Fruit fly (Drosophila melanogaster) whole organism, adult: Measurements from ENCODE around the gene CG12171.

ENCODE experiments used
- CG11617 ChIP-seq: fragments of 200-800 bp; sonication (Bioruptor generic); optimal IDR thresholded peaks from 2 replicates; lab custom pipeline; 2017; ENCODE audit warnings: mild to moderate bottlenecking, missing biosample characterization, missing genetic modification reagents, missing genetic modification characterization
- CG12768 ChIP-seq: fragments of 200-800 bp; sonication (Bioruptor generic); optimal IDR thresholded peaks from 2 replicates; lab custom pipeline; 2017; ENCODE audit warnings: missing biosample characterization, missing genetic modification characterization, mild to moderate bottlenecking, moderate library complexity, missing genetic modification reagents
- CG14711 ChIP-seq: fragments of 200-800 bp; sonication (Bioruptor generic); optimal IDR thresholded peaks from 2 replicates; lab custom pipeline; 2018; ENCODE audit warnings: missing biosample characterization, mild to moderate bottlenecking, missing genetic modification characterization, moderate library complexity
- CG1620 ChIP-seq: fragments of 200-800 bp; sonication (Bioruptor generic); optimal IDR thresholded peaks from 2 replicates; lab custom pipeline; 2016; ENCODE audit warnings: missing biosample characterization, missing genetic modification characterization
- CG33017 ChIP-seq: fragments of 200-800 bp; sonication (Bioruptor generic); optimal IDR thresholded peaks from 2 replicates; lab custom pipeline; 2018; ENCODE audit warnings: missing biosample characterization, mild to moderate bottlenecking, missing genetic modification characterization, moderate library complexity
- CG5204 ChIP-seq: fragments of 200-800 bp; sonication (Bioruptor generic); optimal IDR thresholded peaks from 2 replicates; lab custom pipeline; 2016; ENCODE audit warnings: missing biosample characterization, missing genetic modification characterization
- CG7045 ChIP-seq: fragments of 200-800 bp; sonication (Bioruptor generic); optimal IDR thresholded peaks from 2 replicates; lab custom pipeline; 2017; ENCODE audit warnings: missing biosample characterization, mild to moderate bottlenecking, missing genetic modification characterization
- CG7101 ChIP-seq: fragments of 200-800 bp; sonication (Bioruptor generic); optimal IDR thresholded peaks from 2 replicates; lab custom pipeline; 2018; ENCODE audit warnings: missing biosample characterization, mild to moderate bottlenecking, missing genetic modification characterization, moderate library complexity
- Clk ChIP-seq: fragments of 200-800 bp; sonication (Bioruptor generic); optimal IDR thresholded peaks from 2 replicates; lab custom pipeline; 2017; ENCODE audit warnings: missing biosample characterization, missing genetic modification characterization
- Crg-1 ChIP-seq: fragments of 200-800 bp; sonication (Bioruptor generic); optimal IDR thresholded peaks from 2 replicates; lab custom pipeline; 2016; ENCODE audit warnings: missing biosample characterization, missing genetic modification characterization
- Hr96 ChIP-seq: fragments of 200-800 bp; sonication (Bioruptor generic); optimal IDR thresholded peaks from 2 replicates; lab custom pipeline; 2016; ENCODE audit warnings: missing biosample characterization, missing genetic modification characterization
- Mnt ChIP-seq: fragments of 200-800 bp; sonication (Bioruptor generic); optimal IDR thresholded peaks from 2 replicates; lab custom pipeline; 2016; ENCODE audit warnings: missing biosample characterization, mild to moderate bottlenecking, missing genetic modification characterization
- bab1 ChIP-seq: fragments of 200-800 bp; sonication (Bioruptor generic); optimal IDR thresholded peaks from 3 replicates; lab custom pipeline; 2019; ENCODE audit warnings: missing biosample characterization, mild to moderate bottlenecking, missing genetic modification characterization, moderate library complexity
- cic ChIP-seq: fragments of 200-800 bp; sonication (Bioruptor generic); optimal IDR thresholded peaks from 2 replicates; lab custom pipeline; 2017; ENCODE audit warnings: missing biosample characterization, mild to moderate bottlenecking, missing genetic modification characterization, moderate library complexity
- cnc ChIP-seq, 2 experiments: fragments of >200 bp; optimal IDR thresholded peaks; 2 replicates each; lab custom pipeline; 2017
- kay ChIP-seq: fragments of 200-800 bp; sonication (Bioruptor generic); peaks from one replicate; lab custom pipeline; 2016; ENCODE audit warnings: missing biosample characterization, missing genetic modification characterization, borderline replicate concordance
- ovo ChIP-seq: fragments of 200-800 bp; sonication (Bioruptor generic); optimal IDR thresholded peaks from 2 replicates; lab custom pipeline; 2016; ENCODE audit warnings: missing biosample characterization, missing genetic modification characterization
- pad ChIP-seq: fragments of 200-800 bp; sonication (Bioruptor generic); optimal IDR thresholded peaks from 3 replicates; lab custom pipeline; 2017; ENCODE audit warnings: missing biosample characterization, missing genetic modification characterization, mild to moderate bottlenecking, moderate library complexity, missing genetic modification reagents
- tj ChIP-seq: fragments of 200-800 bp; sonication (Bioruptor generic); optimal IDR thresholded peaks from 3 replicates; lab custom pipeline; 2017; ENCODE audit warnings: missing biosample characterization, mild to moderate bottlenecking, missing genetic modification characterization, moderate library complexity
- toe ChIP-seq: fragments of 200-800 bp; sonication (Bioruptor generic); optimal IDR thresholded peaks from 2 replicates; lab custom pipeline; 2016; ENCODE audit warnings: missing biosample characterization, missing genetic modification characterization

The CG12171 gene

dm6 chr3R:5668928-5669739, 35.7 kb downstream of the CG12171 start, which contains the start of the genes Xe7 and Atg17:
Gene Xe7 (minus strand): TSS chr3R:5669334.
Gene Atg17 (plus strand): TSS chr3R:5669713.
- TF ChIP-seq CG1620 (GFP tag; lab: Kevin White, UChicago): peak; percentile 96
- TF ChIP-seq toe (GFP tag; lab: Kevin White, UChicago): peak; percentile 98
- TF ChIP-seq CG5204: peak; percentile 97
- peak; percentile 79 for TF ChIP-seq pad (GFP tag; lab: Kevin White, UChicago)
- peak; percentile 51 for TF ChIP-seq kay
- peak; percentile 92 for TF ChIP-seq CG11617 (GFP tag; lab: Kevin White, UChicago)
- TF ChIP-seq Hr96: peak; percentile 94
- TF ChIP-seq Crg-1 (GFP tag; lab: Kevin White, UChicago): peak; percentile 94
- peak; percentile 90 for TF ChIP-seq CG14711 (tag; lab: Kevin White, UChicago)
- TF ChIP-seq Clk: peak; percentile 88
- TF ChIP-seq ovo (GFP tag; lab: Kevin White, UChicago): peak; percentile 91
- peak; percentile 92 for TF ChIP-seq CG7045 (GFP tag; lab: Kevin White, UChicago)
- TF ChIP-seq cic: peak; percentile 29
- peak; percentile 93 for TF ChIP-seq CG7101 (tag; lab: Kevin White, UChicago)
- TF ChIP-seq CG12768 (GFP tag; lab: Kevin White, UChicago): peak; percentile 95
- peak; percentile 84 for TF ChIP-seq bab1 (GFP tag; lab: Kevin White, UChicago)
- TF ChIP-seq Mnt (GFP tag; lab: Kevin White, UChicago): peak; percentile 86
- TF ChIP-seq tj (GFP tag; lab: Kevin White, UChicago): peak; percentile 59
- TF ChIP-seq CG33017 (tag; lab: Kevin White, UChicago): peak; percentile 89
- peak in 1 of 2 experiments; percentile 57 for TF ChIP-seq cnc (optimal IDR thresholded peaks at IDR 0.05; lab: Kevin White, UChicago)

DNA sequence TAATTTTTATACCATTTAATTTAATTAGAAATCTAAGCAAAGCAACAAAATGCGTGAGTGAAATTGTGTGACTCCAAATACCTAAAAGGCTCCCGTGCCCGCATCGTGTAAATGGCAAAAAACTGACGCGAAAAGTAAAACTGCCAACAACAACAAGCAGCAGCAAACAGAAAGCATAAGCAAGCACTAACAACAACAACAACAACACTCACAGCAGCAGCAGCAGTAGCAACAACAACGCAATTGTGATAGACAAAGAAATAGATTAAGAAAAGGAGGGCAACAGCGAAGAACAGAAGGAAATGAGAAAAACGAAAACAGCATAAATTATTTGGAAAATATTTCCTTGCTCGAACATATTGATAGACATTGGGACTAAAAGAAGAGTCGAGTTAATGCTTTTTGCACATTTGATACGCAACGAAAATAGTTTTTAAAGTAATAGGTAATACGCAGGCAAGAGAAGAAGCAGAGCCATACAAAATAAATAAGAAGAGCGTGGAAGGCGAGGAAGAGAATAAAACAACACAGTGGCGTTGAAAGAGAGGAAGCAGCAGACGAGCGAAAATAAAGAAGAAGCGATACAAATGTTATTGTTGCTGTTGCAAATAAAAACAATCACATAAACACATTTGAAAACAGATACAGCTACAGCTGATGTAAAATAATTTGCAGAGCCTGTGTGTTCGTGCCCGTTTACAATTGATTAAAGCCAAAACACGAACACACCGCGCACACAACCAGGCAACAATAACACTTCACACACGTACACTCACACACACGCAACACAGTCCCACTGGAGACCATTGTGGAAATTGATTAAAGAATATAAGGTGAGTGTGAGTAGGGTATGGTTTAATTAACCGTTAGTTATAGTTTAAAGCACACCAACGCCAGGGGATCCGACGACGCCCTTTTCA, 36.6 kb downstream of the CG12171 start:
- TF ChIP-seq cic: peak; percentile 76
- no peak for TF ChIP-seq CG5204
- TF ChIP-seq pad (GFP tag; lab: Kevin White, UChicago): peak; percentile 87
- TF ChIP-seq ovo (GFP tag; lab: Kevin White, UChicago): peak; percentile 9
- TF ChIP-seq CG12768 (GFP tag; lab: Kevin White, UChicago): peak; percentile 9

- no peak for TF ChIP-seq CG7045 (GFP tag; lab: Kevin White, UChicago)
- peak; percentile 0 for TF ChIP-seq CG11617 (GFP tag; lab: Kevin White, UChicago)
- TF ChIP-seq Hr96: no peak
- TF ChIP-seq CG33017 (tag; lab: Kevin White, UChicago): no peak
- TF ChIP-seq bab1 (GFP tag; lab: Kevin White, UChicago): no peak
- no peak for TF ChIP-seq ovo (GFP tag; lab: Kevin White, UChicago)
- no peak for TF ChIP-seq CG7101 (tag; lab: Kevin White, UChicago)
- TF ChIP-seq tj (GFP tag; lab: Kevin White, UChicago): peak; percentile 65
- TF ChIP-seq kay: peak; percentile 64
- no peak for TF ChIP-seq CG12768 (GFP tag; lab: Kevin White, UChicago)
- no peak for TF ChIP-seq Crg-1 (GFP tag; lab: Kevin White, UChicago)
- TF ChIP-seq toe (GFP tag; lab: Kevin White, UChicago): no peak
- TF ChIP-seq Clk: no peak
- peak; percentile 20 to 54 for TF ChIP-seq cnc (optimal IDR thresholded peaks at IDR 0.05; lab: Kevin White, UChicago)
- TF ChIP-seq Mnt (GFP tag; lab: Kevin White, UChicago): no peak
- TF ChIP-seq CG5204: no peak
- TF ChIP-seq CG1620 (GFP tag; lab: Kevin White, UChicago): no peak
- TF ChIP-seq CG14711 (tag; lab: Kevin White, UChicago): no peak
- peak; percentile 72 for TF ChIP-seq pad (GFP tag; lab: Kevin White, UChicago)
- TF ChIP-seq cic: no peak
Measured at dm6 chr3R:5670660-5671264, 37.3 kb downstream of the CG12171 start.

dm6 chr3R:5671265-5671663, 37.8 kb downstream of the CG12171 start:
- TF ChIP-seq CG14711 (tag; lab: Kevin White, UChicago) (no peak), CG7045 (GFP tag; lab: Kevin White, UChicago) (no peak), kay (peak; percentile 14), tj (GFP tag; lab: Kevin White, UChicago) (peak; percentile 63), cic (peak; percentile 25), CG12768 (GFP tag; lab: Kevin White, UChicago) (peak; percentile 24)
